Worm (Caenorhabditis elegans) whole organism, L1 larva: ENCODE data around the gene C32D5.14.
A peak's percentile ranks its signal among the peaks of the same experiment; 100 is the strongest.

Experiments
- C16A3.4 ChIP-seq: fragments of 150-350 bp; optimal IDR thresholded peaks from 2 replicates; lab custom pipeline; 2014; ENCODE audit warnings: missing biosample characterization, missing genetic modification characterization
- F16B12.6 ChIP-seq: fragments of 150-350 bp; optimal IDR thresholded peaks from 2 replicates; lab custom pipeline; 2014; ENCODE audit warnings: missing biosample characterization, missing genetic modification characterization
- alr-1 ChIP-seq: fragments of 200-800 bp; sonication (Bioruptor generic); optimal IDR thresholded peaks from 2 replicates; lab custom pipeline; 2018; ENCODE audit warnings: borderline replicate concordance, mild to moderate bottlenecking, missing genetic modification characterization, missing compliant biosample characterization
- ama-1 ChIP-seq: fragments of 150-350 bp; optimal IDR thresholded peaks from 2 replicates; lab custom pipeline; 2014
- ceh-88 ChIP-seq: fragments of 200-800 bp; sonication (Bioruptor generic); IDR thresholded peaks from 2 replicates; pipeline ENCODE4 v1.3.6; 2022; ENCODE audit warnings: missing genetic modification characterization, missing compliant biosample characterization
- ceh-90 ChIP-seq: sonication (generic microtip); optimal IDR thresholded peaks from 2 replicates; lab custom pipeline; 2016; ENCODE audit warnings: missing genetic modification characterization, missing compliant biosample characterization
- ces-1 ChIP-seq: fragments of 150-350 bp; optimal IDR thresholded peaks from 2 replicates; lab custom pipeline; 2014; ENCODE audit warnings: missing biosample characterization, missing genetic modification reagents, missing genetic modification characterization
- dpl-1 ChIP-seq, 3 experiments: fragments of 150-350 bp in 2 of 3; sonication (generic microtip) in 1 of 3; optimal IDR thresholded peaks; 2 replicates each; lab custom pipeline; 2014 to 2017; ENCODE audit warnings: missing biosample characterization in 3 of 3, missing genetic modification characterization in 3 of 3, missing genetic modification reagents in 3 of 3
- efl-3 ChIP-seq: fragments of 200-800 bp; sonication (Bioruptor generic); optimal IDR thresholded peaks from 2 replicates; lab custom pipeline; 2018; ENCODE audit warnings: mild to moderate bottlenecking, missing genetic modification characterization, missing compliant biosample characterization
- egl-13 ChIP-seq: sonication (generic microtip); optimal IDR thresholded peaks from 2 replicates; lab custom pipeline; 2016; ENCODE audit warnings: missing genotype, missing genetic modification reagents, missing genetic modification characterization, missing compliant biosample characterization
- egl-27 ChIP-seq, 2 experiments: fragments of 150-350 bp in 1 of 2; sonication (generic microtip); optimal IDR thresholded peaks; 3 replicates each; lab custom pipeline; 2017 to 2018; ENCODE audit warnings: missing biosample characterization in 2 of 2, missing genetic modification characterization in 2 of 2, missing genetic modification reagents in 2 of 2
- elt-2 ChIP-seq: sonication (generic microtip); optimal IDR thresholded peaks from 2 replicates; lab custom pipeline; 2016; ENCODE audit warnings: missing genetic modification characterization, mild to moderate bottlenecking, inconsistent platforms, missing compliant biosample characterization, missing genetic modification reagents
- ets-5 ChIP-seq: fragments of 200-800 bp; sonication (Bioruptor generic); IDR thresholded peaks from 2 replicates; pipeline ENCODE4 v1.3.6; 2022; ENCODE audit warnings: missing genetic modification characterization, missing compliant biosample characterization
- fkh-8 ChIP-seq: sonication (generic microtip); optimal IDR thresholded peaks from 2 replicates; lab custom pipeline; 2016; ENCODE audit warnings: mild to moderate bottlenecking, missing genetic modification characterization, missing compliant biosample characterization
- grh-1 ChIP-seq: fragments of 200-800 bp; sonication (Bioruptor generic); IDR thresholded peaks from 2 replicates; pipeline ENCODE4 v1.3.6; 2022; ENCODE audit warnings: missing genetic modification reagents, missing genetic modification characterization, missing compliant biosample characterization
- hlh-17 ChIP-seq: fragments of 200-800 bp; sonication (Bioruptor generic); optimal IDR thresholded peaks from 2 replicates; lab custom pipeline; 2018; ENCODE audit warnings: missing genetic modification characterization, mild to moderate bottlenecking, missing compliant biosample characterization, moderate library complexity, borderline replicate concordance
- hlh-4 ChIP-seq: sonication (generic microtip); optimal IDR thresholded peaks from 2 replicates; lab custom pipeline; 2016; ENCODE audit warnings: mild to moderate bottlenecking, missing genetic modification characterization, missing compliant biosample characterization
- hpl-2 ChIP-seq: fragments of 150-350 bp; optimal IDR thresholded peaks from 2 replicates; lab custom pipeline; 2014; ENCODE audit warnings: missing biosample characterization, missing genetic modification reagents, missing genetic modification characterization
- irx-1 ChIP-seq: sonication (generic microtip); optimal IDR thresholded peaks from 2 replicates; lab custom pipeline; 2016; ENCODE audit warnings: missing genetic modification characterization, missing compliant biosample characterization
- jun-1 ChIP-seq: fragments of 150-350 bp; optimal IDR thresholded peaks from 2 replicates; lab custom pipeline; 2014; ENCODE audit warnings: missing biosample characterization, missing genetic modification reagents, missing genetic modification characterization
- lin-13 ChIP-seq: fragments of 150-350 bp; optimal IDR thresholded peaks from 2 replicates; lab custom pipeline; 2014; ENCODE audit warnings: missing biosample characterization, missing genetic modification reagents, missing genetic modification characterization
- lin-14 ChIP-seq: fragments of 200-800 bp; sonication (Bioruptor generic); optimal IDR thresholded peaks from 2 replicates; lab custom pipeline; 2018; ENCODE audit warnings: mild to moderate bottlenecking, missing genetic modification characterization, moderate library complexity, missing compliant biosample characterization
- lin-15B ChIP-seq: fragments of 150-350 bp; sonication (generic microtip); optimal IDR thresholded peaks from 3 replicates; lab custom pipeline; 2014; ENCODE audit warnings: missing biosample characterization, missing genetic modification characterization
- lin-35 ChIP-seq, 2 experiments: fragments of 150-350 bp; optimal IDR thresholded peaks; 2 replicates each; lab custom pipeline; 2014; ENCODE audit warnings: missing biosample characterization in 2 of 2, missing genetic modification characterization in 2 of 2, missing genetic modification reagents in 2 of 2
- lir-3 ChIP-seq: sonication (generic microtip); optimal IDR thresholded peaks from 2 replicates; lab custom pipeline; 2016; ENCODE audit warnings: mild to moderate bottlenecking, missing genetic modification characterization, moderate library complexity, missing compliant biosample characterization; ENCODE audit not compliant: poor library complexity
- lsy-2 ChIP-seq, 2 experiments: fragments of 150-350 bp; optimal IDR thresholded peaks; 2 replicates each; lab custom pipeline; 2014; ENCODE audit warnings: missing biosample characterization in 2 of 2, missing genetic modification characterization in 2 of 2
- mab-9 ChIP-seq: fragments of 200-800 bp; sonication (Bioruptor generic); IDR thresholded peaks from 2 replicates; pipeline ENCODE4 v1.3.6; 2022; ENCODE audit warnings: missing genetic modification reagents, missing genetic modification characterization, missing compliant biosample characterization
- mef-2 ChIP-seq: fragments of 150-350 bp; optimal IDR thresholded peaks from 2 replicates; lab custom pipeline; 2014; ENCODE audit warnings: missing biosample characterization, missing genetic modification characterization
- nhr-11 ChIP-seq: fragments of 150-350 bp; optimal IDR thresholded peaks from 2 replicates; lab custom pipeline; 2014; ENCODE audit warnings: missing biosample characterization, missing genetic modification characterization
- nhr-19 ChIP-seq: fragments of 200-800 bp; sonication (Bioruptor generic); conservative IDR thresholded peaks from 2 replicates; pipeline ENCODE4 v1.3.6; 2022; ENCODE audit warnings: missing genetic modification characterization, missing compliant biosample characterization
- nhr-237 ChIP-seq: fragments of 150-350 bp; optimal IDR thresholded peaks from 2 replicates; lab custom pipeline; 2014; ENCODE audit warnings: missing biosample characterization, missing genetic modification characterization
- nhr-28 ChIP-seq: fragments of 150-350 bp; optimal IDR thresholded peaks from 2 replicates; lab custom pipeline; 2014; ENCODE audit warnings: missing biosample characterization, missing genetic modification characterization
- nhr-47 ChIP-seq: sonication (generic microtip); optimal IDR thresholded peaks from 2 replicates; lab custom pipeline; 2016; ENCODE audit warnings: mild to moderate bottlenecking, missing genetic modification characterization, moderate library complexity, missing compliant biosample characterization
- nhr-71 ChIP-seq: sonication (generic microtip); optimal IDR thresholded peaks from 2 replicates; lab custom pipeline; 2016; ENCODE audit warnings: mild to moderate bottlenecking, missing genetic modification characterization, moderate library complexity, missing compliant biosample characterization
- nhr-85 ChIP-seq: sonication (generic microtip); peaks from one replicate; lab custom pipeline; 2016; ENCODE audit warnings: missing genetic modification characterization, inconsistent platforms, missing compliant biosample characterization
- pag-3 ChIP-seq: sonication (generic microtip); optimal IDR thresholded peaks from 2 replicates; lab custom pipeline; 2017; ENCODE audit warnings: missing genetic modification characterization, mild to moderate bottlenecking, missing compliant biosample characterization, antibody characterized with exemption, borderline replicate concordance; ENCODE audit not compliant: insufficient read depth
- rnt-1 ChIP-seq: sonication (generic microtip); optimal IDR thresholded peaks from 2 replicates; lab custom pipeline; 2016; ENCODE audit warnings: mild to moderate bottlenecking, missing genetic modification characterization, moderate library complexity, missing compliant biosample characterization
- snpc-4 ChIP-seq: fragments of 150-350 bp; optimal IDR thresholded peaks from 2 replicates; lab custom pipeline; 2014; ENCODE audit warnings: missing biosample characterization, missing genetic modification characterization
- snu-23 ChIP-seq: sonication (generic microtip); optimal IDR thresholded peaks from 2 replicates; lab custom pipeline; 2016; ENCODE audit warnings: missing genetic modification characterization, missing compliant biosample characterization
- sox-4 ChIP-seq: sonication (generic microtip); optimal IDR thresholded peaks from 2 replicates; lab custom pipeline; 2016; ENCODE audit warnings: missing genetic modification characterization, missing compliant biosample characterization
- sptf-1 ChIP-seq: fragments of 150-350 bp; optimal IDR thresholded peaks from 2 replicates; lab custom pipeline; 2014; ENCODE audit warnings: missing biosample characterization, missing genetic modification characterization
- sup-37 ChIP-seq: fragments of 200-800 bp; sonication (Bioruptor generic); optimal IDR thresholded peaks from 2 replicates; lab custom pipeline; 2018; ENCODE audit warnings: mild to moderate bottlenecking, missing genetic modification characterization, missing compliant biosample characterization
- swsn-7 ChIP-seq: sonication (generic microtip); optimal IDR thresholded peaks from 2 replicates; lab custom pipeline; 2016; ENCODE audit warnings: missing genetic modification characterization, missing compliant biosample characterization
- tlp-1 ChIP-seq: fragments of 150-350 bp; optimal IDR thresholded peaks from 2 replicates; lab custom pipeline; 2014; ENCODE audit warnings: missing biosample characterization, missing genetic modification characterization
- unc-130 ChIP-seq: fragments of 150-350 bp; optimal IDR thresholded peaks from 2 replicates; lab custom pipeline; 2017; ENCODE audit warnings: missing biosample characterization, missing genetic modification characterization, inconsistent platforms
- unc-30 ChIP-seq: sonication (generic microtip); optimal IDR thresholded peaks from 2 replicates; lab custom pipeline; 2017; ENCODE audit warnings: missing biosample characterization, missing genetic modification characterization
- unc-86 ChIP-seq: sonication (generic microtip); optimal IDR thresholded peaks from 2 replicates; lab custom pipeline; 2016; ENCODE audit warnings: missing genetic modification characterization, missing compliant biosample characterization
- unc-98 ChIP-seq: fragments of 200-800 bp; sonication (Bioruptor generic); IDR thresholded peaks from 2 replicates; pipeline ENCODE4 v1.3.6; 2022; ENCODE audit warnings: missing genetic modification characterization, missing compliant biosample characterization
- zag-1 ChIP-seq: fragments of 150-350 bp; optimal IDR thresholded peaks from 2 replicates; lab custom pipeline; 2014; ENCODE audit warnings: missing biosample characterization, missing genetic modification characterization
- zip-4 ChIP-seq: fragments of 200-800 bp; sonication (Bioruptor generic); optimal IDR thresholded peaks from 2 replicates; lab custom pipeline; 2018; ENCODE audit warnings: mild to moderate bottlenecking, missing genetic modification characterization, moderate library complexity, missing compliant biosample characterization
- ztf-4 ChIP-seq: fragments of 150-350 bp; optimal IDR thresholded peaks from 2 replicates; lab custom pipeline; 2014; ENCODE audit warnings: missing biosample characterization, missing genetic modification characterization

The C32D5.14 gene

ce11 chrII:6347341-6348118 lies 12.2 kb downstream of the C32D5.14 start, which contains the start of gene lgg-1 (continued):
- TF ChIP-seq nhr-19 (GFP tag; lab: Robert Waterston, UW) (peak; percentile 45), zag-1 (no peak), ztf-4 (tag; lab: Kevin White, UChicago) (peak; percentile 54), lir-3 (tag; lab: Kevin White, UChicago) (peak; percentile 35), fkh-8 (tag; lab: Kevin White, UChicago) (peak; percentile 72), jun-1 (tag; lab: Kevin White, UChicago) (peak; percentile 67), tlp-1 (tag; lab: Kevin White, UChicago) (no peak), nhr-47 (tag; lab: Kevin White, UChicago) (peak; percentile 62), lin-15B (tag; lab: Kevin White, UChicago) (no peak), snpc-4 (tag; lab: Kevin White, UChicago) (peak; percentile 14), ceh-90 (no peak), sox-4 (tag; lab: Kevin White, UChicago) (no peak), alr-1 (tag; lab: Kevin White, UChicago) (no peak), unc-130 (tag; lab: Kevin White, UChicago) (no peak), unc-98 (GFP tag; lab: Robert Waterston, UW) (no peak), hpl-2 (no peak), dpl-1 (GFP tag; optimal IDR thresholded peaks at IDR 0.05; lab: Kevin White, UChicago) (peak in 2 of 3 experiments; percentile 15 to 20), ces-1 (no peak), nhr-71 (tag; lab: Kevin White, UChicago) (peak; percentile 78), irx-1 (no peak), mef-2 (tag; lab: Kevin White, UChicago) (no peak), egl-27 (tag; optimal IDR thresholded peaks at IDR 0.05; lab: Kevin White, UChicago) (peak in 1 of 2 experiments; percentile 14), sptf-1 (no peak), nhr-237 (tag; lab: Kevin White, UChicago) (no peak), ama-1 (peak; percentile 92), unc-30 (no peak), lin-13 (GFP tag; lab: Kevin White, UChicago) (peak; percentile 50), elt-2 (tag; lab: Kevin White, UChicago) (peak; percentile 12), efl-3 (GFP tag; lab: Kevin White, UChicago) (no peak), ets-5 (GFP tag; lab: Robert Waterston, UW) (no peak), hlh-4 (tag; lab: Kevin White, UChicago) (peak; percentile 17), pag-3 (tag; lab: Kevin White, UChicago) (no peak), lin-35 (GFP tag; optimal IDR thresholded peaks at IDR 0.05; lab: Kevin White, UChicago) (peak; percentile 49 to 53), swsn-7 (peak; percentile 71), nhr-28 (tag; lab: Kevin White, UChicago) (no peak), lin-14 (GFP tag; lab: Kevin White, UChicago) (peak; percentile 84), sup-37 (peak; percentile 35), nhr-11 (tag; lab: Kevin White, UChicago) (no peak), unc-86 (peak; percentile 56), mab-9 (GFP tag; lab: Robert Waterston, UW) (peak; percentile 40), nhr-85 (peak; percentile 80), ceh-88 (GFP tag; lab: Robert Waterston, UW) (no peak), egl-13 (tag; lab: Kevin White, UChicago) (peak; percentile 47), zip-4 (GFP tag; lab: Kevin White, UChicago) (peak; percentile 81), rnt-1 (tag; lab: Kevin White, UChicago) (peak; percentile 58), F16B12.6 (peak; percentile 20), grh-1 (GFP tag; lab: Robert Waterston, UW) (no peak), lsy-2 (tag; optimal IDR thresholded peaks at IDR 0.05; lab: Kevin White, UChicago) (peak; percentile 39 to 61), hlh-17 (GFP tag; lab: Kevin White, UChicago) (no peak), C16A3.4 (tag; lab: Kevin White, UChicago) (peak; percentile 3), snu-23 (GFP tag; lab: Kevin White, UChicago) (peak; percentile 83)
